Worm (Caenorhabditis elegans) whole organism, L4/young adult: ENCODE measurements around the gene ugt-5.

Experiments
- W03F9.2 ChIP-seq: fragments of 150-350 bp; optimal IDR thresholded peaks from 2 replicates; lab custom pipeline; 2014; ENCODE audit warnings: missing biosample characterization, missing genetic modification characterization
- dao-5 ChIP-seq: sonication (generic microtip); optimal IDR thresholded peaks from 2 replicates; lab custom pipeline; 2016; ENCODE audit warnings: missing genotype, missing genetic modification characterization, moderate library complexity, missing compliant biosample characterization

- peak; percentile 61 for TF ChIP-seq dao-5
- no peak for TF ChIP-seq W03F9.2 (tag; lab: Kevin White, UChicago)
Measured at ce11 chrV:12780248-12780647, 12.5 kb downstream of the ugt-5 start.
